Fruit fly (Drosophila melanogaster): ENCODE data around the gene TyrR.

TyrR gene

DNA sequence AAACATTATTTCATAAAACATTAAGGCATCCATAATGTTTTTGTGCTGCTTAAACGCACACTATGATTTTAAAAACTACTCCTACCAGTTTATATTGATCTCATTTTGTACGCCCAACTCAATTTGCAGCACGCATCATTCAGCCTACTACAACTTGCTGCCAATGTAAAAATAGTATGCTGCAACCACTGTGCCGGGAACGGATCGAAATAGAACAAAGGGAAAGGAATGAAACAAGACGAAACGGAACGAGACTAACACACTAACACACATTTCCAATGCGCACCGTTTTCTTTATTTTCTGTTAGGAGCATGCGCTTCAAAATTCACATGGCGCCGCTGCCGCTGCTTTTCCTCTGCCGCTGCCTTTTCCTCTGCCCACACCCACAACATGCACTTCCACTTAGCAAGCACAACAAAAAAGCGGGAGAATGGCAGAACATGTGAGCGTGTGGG lies 14.0 kb upstream of the TyrR start (continued):
- TF ChIP-seq crc (GFP tag; optimal IDR thresholded peaks at IDR 0.05) (no peak), CG13894 (tag; optimal IDR thresholded peaks at IDR 0.05) (peak; percentile 7), emc (GFP tag; optimal IDR thresholded peaks at IDR 0.05) (no peak), repo (GFP tag; optimal IDR thresholded peaks at IDR 0.05) (no peak), CoRest (tag; optimal IDR thresholded peaks at IDR 0.05) (peak; percentile 15), otp (GFP tag; IDR thresholded peaks at IDR 0.05) (no peak), MESR4 (GFP tag; optimal IDR thresholded peaks at IDR 0.05) (no peak), Dfd (GFP tag; optimal IDR thresholded peaks at IDR 0.05) (no peak), al (GFP tag; IDR thresholded peaks at IDR 0.05) (no peak), knrl (GFP tag; IDR thresholded peaks at IDR 0.05; ENCODE audit: partially characterized antibody) (no peak), Nf-YB (GFP tag; optimal IDR thresholded peaks at IDR 0.05) (no peak), usp (GFP tag; optimal IDR thresholded peaks at IDR 0.05) (no peak), CG8944 (GFP tag; optimal IDR thresholded peaks at IDR 0.05) (peak; percentile 13), ase (GFP tag; IDR thresholded peaks at IDR 0.05) (0 out of 3 replicates have a peak, but pooled peaks have one; percentile 7), Side (GFP tag; optimal IDR thresholded peaks at IDR 0.05) (no peak), salm (tag; optimal IDR thresholded peaks at IDR 0.05) (no peak), CG14860 (GFP tag; IDR thresholded peaks at IDR 0.05; ENCODE audit: partially characterized antibody) (no peak), NfI (GFP tag; optimal IDR thresholded peaks at IDR 0.05) (peak; percentile 30), bbx (GFP tag; IDR thresholded peaks at IDR 0.05; ENCODE audit: partially characterized antibody) (no peak), CG12744 (GFP tag; optimal IDR thresholded peaks at IDR 0.05) (no peak), sens-2 (GFP tag; IDR thresholded peaks at IDR 0.05) (no peak), CG13296 (GFP tag; optimal IDR thresholded peaks at IDR 0.05) (no peak), Abd-B (GFP tag; optimal IDR thresholded peaks at IDR 0.05) (peak; percentile 12), caup (GFP tag; optimal IDR thresholded peaks at IDR 0.05; ENCODE audit: severe bottlenecking) (no peak), CG4282 (GFP tag; optimal IDR thresholded peaks at IDR 0.05) (peak; percentile 19), CG18476 (GFP tag; optimal IDR thresholded peaks at IDR 0.05) (peak; percentile 9), CG10366 (GFP tag; IDR thresholded peaks at IDR 0.05) (peak; percentile 10; the same call in 1 of the 2 replicates), Bteb2 (GFP tag; optimal IDR thresholded peaks at IDR 0.05) (no peak), Dp (GFP tag; optimal IDR thresholded peaks at IDR 0.05) (no peak), esg (GFP tag; conservative IDR thresholded peaks at IDR 0.05) (0 out of 2 replicates have a peak, but pooled peaks have one; percentile 12), CG4730 (GFP tag; IDR thresholded peaks at IDR 0.05) (no peak), grau (tag; optimal IDR thresholded peaks at IDR 0.05) (peak; percentile 21), CG12155 (GFP tag; optimal IDR thresholded peaks at IDR 0.05) (no peak), ATbp (GFP tag; optimal IDR thresholded peaks at IDR 0.05) (no peak), gcm (GFP tag; optimal IDR thresholded peaks at IDR 0.05) (no peak), phol (tag; optimal IDR thresholded peaks at IDR 0.05) (peak; percentile 15), dmrt99B (tag; optimal IDR thresholded peaks at IDR 0.05) (peak; percentile 33), CG12071 (GFP tag; optimal IDR thresholded peaks at IDR 0.05) (no peak), dimm (GFP tag; IDR thresholded peaks at IDR 0.05) (no peak), Meics (GFP tag; optimal IDR thresholded peaks at IDR 0.05) (peak; percentile 41), jing (GFP tag; optimal IDR thresholded peaks at IDR 0.05) (no peak), Trl (optimal IDR thresholded peaks at IDR 0.05) (no peak), Trl (GFP tag; optimal IDR thresholded peaks at IDR 0.05) (peak; percentile 2), HLH54F (GFP tag; optimal IDR thresholded peaks at IDR 0.05) (peak; percentile 16), ems (GFP tag; optimal IDR thresholded peaks at IDR 0.05) (peak; percentile 7), ttk (GFP tag; IDR thresholded peaks at IDR 0.05) (peak; percentile 17; the same call in 1 of the 2 replicates), CG15073 (GFP tag; optimal IDR thresholded peaks at IDR 0.05) (no peak), zf30C (GFP tag; optimal IDR thresholded peaks at IDR 0.05) (no peak), CG10979 (tag; optimal IDR thresholded peaks at IDR 0.05) (no peak), crol (GFP tag; IDR thresholded peaks at IDR 0.05) (peak; percentile 35; the same call in 1 of the 2 replicates), CG10274 (GFP tag; optimal IDR thresholded peaks at IDR 0.05) (no peak)

Data from whole organism, embryonic.